Worm (Caenorhabditis elegans) whole organism, L2 larva: Measurements from ENCODE around the gene pac-1.
A peak's percentile ranks its signal among the peaks of the same experiment; 100 is the strongest.

Experiments
- C34F6.9 ChIP-seq: fragments of 150-350 bp; optimal IDR thresholded peaks from 2 replicates; lab custom pipeline; 2014; ENCODE audit warnings: missing biosample characterization, missing genetic modification characterization
- F13H6.1 ChIP-seq: sonication (generic microtip); optimal IDR thresholded peaks from 2 replicates; lab custom pipeline; 2016; ENCODE audit warnings: missing genetic modification characterization, missing compliant biosample characterization
- R02D3.7 ChIP-seq: fragments of 150-350 bp; optimal IDR thresholded peaks from 2 replicates; lab custom pipeline; 2014; ENCODE audit warnings: missing biosample characterization, missing genetic modification characterization
- Y55F3AM.14 ChIP-seq: fragments of 200-800 bp; sonication (Bioruptor generic); optimal IDR thresholded peaks from 2 replicates; lab custom pipeline; 2018; ENCODE audit warnings: mild to moderate bottlenecking, missing genetic modification characterization, missing compliant biosample characterization
- ZK546.5 ChIP-seq: sonication (generic microtip); optimal IDR thresholded peaks from 2 replicates; lab custom pipeline; 2017; ENCODE audit warnings: missing biosample characterization, missing genetic modification characterization
- alr-1 ChIP-seq: fragments of 150-350 bp; optimal IDR thresholded peaks from 2 replicates; lab custom pipeline; 2014; ENCODE audit warnings: missing biosample characterization, missing genetic modification characterization
- aly-2 ChIP-seq: fragments of 150-350 bp; optimal IDR thresholded peaks from 2 replicates; lab custom pipeline; 2014; ENCODE audit warnings: missing biosample characterization, missing genetic modification characterization
- ama-1 ChIP-seq: fragments of 150-350 bp; optimal IDR thresholded peaks from 2 replicates; lab custom pipeline; 2018; ENCODE audit warnings: inconsistent platforms
- blmp-1 ChIP-seq: sonication (generic microtip); optimal IDR thresholded peaks from 2 replicates; lab custom pipeline; 2017; ENCODE audit warnings: missing genetic modification characterization, mild to moderate bottlenecking, missing compliant biosample characterization, antibody characterized with exemption, moderate library complexity; ENCODE audit not compliant: insufficient read depth
- ceh-82 ChIP-seq: fragments of 150-350 bp; optimal IDR thresholded peaks from 2 replicates; lab custom pipeline; 2014; ENCODE audit warnings: missing biosample characterization, missing genetic modification characterization
- crh-2 ChIP-seq: sonication (generic microtip); optimal IDR thresholded peaks from 2 replicates; lab custom pipeline; 2017; ENCODE audit warnings: missing biosample characterization, missing genetic modification characterization
- dmd-4 ChIP-seq: sonication (generic microtip); optimal IDR thresholded peaks from 2 replicates; lab custom pipeline; 2017; ENCODE audit warnings: missing biosample characterization, missing genetic modification characterization
- egl-27 ChIP-seq: sonication (generic microtip); optimal IDR thresholded peaks from 3 replicates; lab custom pipeline; 2017; ENCODE audit warnings: missing biosample characterization, missing genetic modification reagents, missing genetic modification characterization
- elt-1 ChIP-seq: fragments of 150-350 bp; optimal IDR thresholded peaks from 2 replicates; lab custom pipeline; 2014; ENCODE audit warnings: missing biosample characterization, missing genetic modification characterization
- elt-3 ChIP-seq: sonication (generic microtip); optimal IDR thresholded peaks from 2 replicates; lab custom pipeline; 2017; ENCODE audit warnings: missing biosample characterization, missing genetic modification characterization
- fos-1 ChIP-seq: fragments of 150-350 bp; optimal IDR thresholded peaks from 2 replicates; lab custom pipeline; 2014; ENCODE audit warnings: missing biosample characterization, missing genetic modification characterization
- lin-11 ChIP-seq: fragments of 150-350 bp; sonication (generic microtip); optimal IDR thresholded peaks from 2 replicates; lab custom pipeline; 2014; ENCODE audit warnings: missing biosample characterization, missing genetic modification characterization, inconsistent platforms, mixed read lengths
- lin-13 ChIP-seq: fragments of 150-350 bp; optimal IDR thresholded peaks from 2 replicates; lab custom pipeline; 2014; ENCODE audit warnings: missing biosample characterization, missing genetic modification reagents, missing genetic modification characterization
- lin-39 ChIP-seq: fragments of 150-350 bp; optimal IDR thresholded peaks from 2 replicates; lab custom pipeline; 2014; ENCODE audit warnings: missing biosample characterization, missing genetic modification reagents, missing genetic modification characterization
- lsy-2 ChIP-seq, 2 experiments: fragments of 150-350 bp in 1 of 2; sonication (generic microtip) in 1 of 2; optimal IDR thresholded peaks; 2 replicates each; lab custom pipeline; 2014 to 2017; ENCODE audit warnings: missing biosample characterization in 2 of 2, missing genetic modification characterization in 2 of 2
- mab-5 ChIP-seq: fragments of 150-350 bp; optimal IDR thresholded peaks from 2 replicates; lab custom pipeline; 2014; ENCODE audit warnings: missing biosample characterization, missing genetic modification characterization
- mbf-1 ChIP-seq: sonication (generic microtip); optimal IDR thresholded peaks from 2 replicates; lab custom pipeline; 2017; ENCODE audit warnings: missing biosample characterization, missing genetic modification characterization
- mdl-1 ChIP-seq, 2 experiments: fragments of 150-350 bp in 1 of 2; sonication (generic microtip) in 1 of 2; optimal IDR thresholded peaks; 2 replicates each; lab custom pipeline; 2017; ENCODE audit warnings: missing biosample characterization in 2 of 2, missing genetic modification characterization in 2 of 2
- nhr-10 ChIP-seq: sonication (generic microtip); optimal IDR thresholded peaks from 2 replicates; lab custom pipeline; 2017; ENCODE audit warnings: missing biosample characterization, missing genetic modification characterization
- nhr-12 ChIP-seq: fragments of 150-350 bp; optimal IDR thresholded peaks from 2 replicates; lab custom pipeline; 2014; ENCODE audit warnings: missing biosample characterization, missing genetic modification characterization
- nhr-129 ChIP-seq: fragments of 150-350 bp; optimal IDR thresholded peaks from 2 replicates; lab custom pipeline; 2014; ENCODE audit warnings: missing biosample characterization, missing genetic modification characterization
- nhr-21 ChIP-seq: fragments of 150-350 bp; optimal IDR thresholded peaks from 2 replicates; lab custom pipeline; 2014; ENCODE audit warnings: missing biosample characterization, missing genetic modification characterization
- nhr-23 ChIP-seq: fragments of 150-350 bp; optimal IDR thresholded peaks from 2 replicates; lab custom pipeline; 2014; ENCODE audit warnings: missing biosample characterization, missing genetic modification reagents, missing genetic modification characterization
- nhr-237 ChIP-seq: fragments of 150-350 bp; optimal IDR thresholded peaks from 2 replicates; lab custom pipeline; 2014; ENCODE audit warnings: missing biosample characterization, missing genetic modification characterization
- nhr-25 ChIP-seq: fragments of 150-350 bp; sonication (generic microtip); optimal IDR thresholded peaks from 3 replicates; lab custom pipeline; 2014; ENCODE audit warnings: missing biosample characterization, missing genetic modification characterization
- nhr-6 ChIP-seq: fragments of 150-350 bp; optimal IDR thresholded peaks from 2 replicates; lab custom pipeline; 2014; ENCODE audit warnings: missing biosample characterization, missing genetic modification characterization
- peb-1 ChIP-seq: fragments of 150-350 bp; optimal IDR thresholded peaks from 2 replicates; lab custom pipeline; 2014; ENCODE audit warnings: missing biosample characterization, missing genetic modification characterization
- sem-4 ChIP-seq: fragments of 150-350 bp; optimal IDR thresholded peaks from 2 replicates; lab custom pipeline; 2014; ENCODE audit warnings: missing biosample characterization, missing genetic modification reagents, missing genetic modification characterization
- skn-1 ChIP-seq: sonication (generic microtip); optimal IDR thresholded peaks from 2 replicates; lab custom pipeline; 2017; ENCODE audit warnings: missing biosample characterization, missing genetic modification characterization
- sma-3 ChIP-seq: sonication (generic microtip); optimal IDR thresholded peaks from 2 replicates; lab custom pipeline; 2016; ENCODE audit warnings: missing genetic modification reagents, missing genetic modification characterization, missing compliant biosample characterization
- sma-9 ChIP-seq, 2 experiments: fragments of 150-350 bp in 1 of 2; sonication (generic microtip) in 1 of 2; optimal IDR thresholded peaks; 2 replicates each; lab custom pipeline; 2014 to 2016; ENCODE audit warnings: missing genetic modification characterization in 2 of 2, mild to moderate bottlenecking in 1 of 2, missing biosample characterization in 1 of 2, missing compliant biosample characterization in 1 of 2, missing genetic modification reagents in 1 of 2, moderate library complexity in 1 of 2
- snpc-4 ChIP-seq: fragments of 150-350 bp; optimal IDR thresholded peaks from 2 replicates; lab custom pipeline; 2014; ENCODE audit warnings: missing biosample characterization, missing genetic modification characterization
- unc-39 ChIP-seq: fragments of 150-350 bp; optimal IDR thresholded peaks from 2 replicates; lab custom pipeline; 2014; ENCODE audit warnings: missing biosample characterization, missing genetic modification characterization
- unc-55 ChIP-seq: fragments of 150-350 bp; sonication (generic microtip); optimal IDR thresholded peaks from 3 replicates; lab custom pipeline; 2014; ENCODE audit warnings: missing biosample characterization, missing genetic modification reagents, missing genetic modification characterization
- unc-62 ChIP-seq: fragments of 150-350 bp; optimal IDR thresholded peaks from 2 replicates; lab custom pipeline; 2014; ENCODE audit warnings: missing biosample characterization, missing genetic modification reagents, missing genetic modification characterization
- zag-1 ChIP-seq: fragments of 150-350 bp; optimal IDR thresholded peaks from 2 replicates; lab custom pipeline; 2014; ENCODE audit warnings: missing biosample characterization, missing genetic modification characterization
- ztf-1 ChIP-seq: fragments of 200-800 bp; sonication (Bioruptor generic); conservative IDR thresholded peaks from 2 replicates; pipeline ENCODE4 v1.3.6; 2022; ENCODE audit warnings: missing genetic modification characterization, missing compliant biosample characterization
- ztf-4 ChIP-seq: fragments of 150-350 bp; optimal IDR thresholded peaks from 2 replicates; lab custom pipeline; 2014; ENCODE audit warnings: missing biosample characterization, missing genetic modification characterization

The pac-1 gene

ce11 chrIII:8494708-8495107, at the start of gene pac-1:
pac-1 (plus strand) TSS chrIII:8495008.
- no peak for TF ChIP-seq lsy-2 (tag; optimal IDR thresholded peaks at IDR 0.05; lab: Kevin White, UChicago)
- no peak for TF ChIP-seq nhr-10 (tag; lab: Kevin White, UChicago)
- no peak for TF ChIP-seq nhr-237 (tag; lab: Kevin White, UChicago)
- no peak for TF ChIP-seq ama-1
- no peak for TF ChIP-seq ZK546.5 (tag; lab: Kevin White, UChicago)
- no peak for TF ChIP-seq nhr-21 (tag; lab: Kevin White, UChicago)
- no peak for TF ChIP-seq ztf-4 (tag; lab: Kevin White, UChicago)
- no peak for TF ChIP-seq unc-55 (GFP tag; lab: Kevin White, UChicago)
- no peak for TF ChIP-seq lin-13
- TF ChIP-seq peb-1 (tag; lab: Kevin White, UChicago), result no peak

ce11 chrIII:8446061-8446460, 48.7 kb upstream of the pac-1 start:
- TF ChIP-seq mbf-1 (tag; lab: Kevin White, UChicago) (no peak), mab-5 (tag; lab: Kevin White, UChicago) (no peak), aly-2 (no peak), nhr-12 (tag; lab: Kevin White, UChicago) (no peak), nhr-23 (tag; lab: Kevin White, UChicago) (no peak), nhr-237 (tag; lab: Kevin White, UChicago) (no peak), nhr-21 (tag; lab: Kevin White, UChicago) (no peak), lin-13 (no peak), snpc-4 (no peak), nhr-6 (tag; lab: Kevin White, UChicago) (no peak)
- TF ChIP-seq, all 48 proteins: peak for 0

- TF ChIP-seq ztf-4 (tag; lab: Kevin White, UChicago), result no peak
- TF ChIP-seq sma-9 (GFP tag; optimal IDR thresholded peaks at IDR 0.05; lab: Kevin White, UChicago), result no peak
- no peak for TF ChIP-seq sma-9 (tag; optimal IDR thresholded peaks at IDR 0.05; lab: Kevin White, UChicago)
- TF ChIP-seq lin-39 (tag; lab: Kevin White, UChicago), result no peak
- no peak for TF ChIP-seq nhr-10 (tag; lab: Kevin White, UChicago)
- no peak for TF ChIP-seq mab-5 (tag; lab: Kevin White, UChicago)
- no peak for TF ChIP-seq dmd-4 (tag; lab: Kevin White, UChicago)
- TF ChIP-seq aly-2, result no peak
- TF ChIP-seq skn-1 (tag; lab: Kevin White, UChicago), result no peak
- TF ChIP-seq unc-55 (GFP tag; lab: Kevin White, UChicago), result no peak
Measured at ce11 chrIII:8446534-8446933, 48.3 kb upstream of the pac-1 start, which contains the start of gene hsp-110. hsp-110 (minus strand) TSS chrIII:8446909.

- TF ChIP-seq R02D3.7 (peak; percentile 64), ztf-4 (tag; lab: Kevin White, UChicago) (peak; percentile 98), crh-2 (tag; lab: Kevin White, UChicago) (peak; percentile 99), fos-1 (peak; percentile 98), egl-27 (tag; lab: Kevin White, UChicago) (peak; percentile 90), unc-55 (GFP tag; lab: Kevin White, UChicago) (peak; percentile 99), F13H6.1 (tag; lab: Kevin White, UChicago) (peak; percentile 92), sma-3 (GFP tag; lab: Kevin White, UChicago) (peak; percentile 97), nhr-129 (tag; lab: Kevin White, UChicago) (peak; percentile 94), dmd-4 (tag; lab: Kevin White, UChicago) (no peak), elt-1 (tag; lab: Kevin White, UChicago) (no peak), elt-3 (tag; lab: Kevin White, UChicago) (no peak), lin-13 (peak; percentile 97), ama-1 (peak; percentile 96), nhr-21 (tag; lab: Kevin White, UChicago) (peak; percentile 95), mab-5 (tag; lab: Kevin White, UChicago) (peak; percentile 95), sem-4 (tag; lab: Kevin White, UChicago) (peak; percentile 97), unc-39 (tag; lab: Kevin White, UChicago) (no peak), snpc-4 (peak; percentile 90), alr-1 (tag; lab: Kevin White, UChicago) (no peak), mdl-1 (tag; optimal IDR thresholded peaks at IDR 0.05; lab: Kevin White, UChicago) (peak in 1 of 2 experiments; percentile 31), ztf-1 (GFP tag; lab: Robert Waterston, UW) (no peak), C34F6.9 (peak; percentile 99), nhr-25 (tag; lab: Kevin White, UChicago) (peak; percentile 97), nhr-12 (tag; lab: Kevin White, UChicago) (peak; percentile 6), ZK546.5 (tag; lab: Kevin White, UChicago) (peak; percentile 69), mbf-1 (tag; lab: Kevin White, UChicago) (no peak), nhr-6 (tag; lab: Kevin White, UChicago) (peak; percentile 97), lin-11 (peak; percentile 63), unc-62 (GFP tag; lab: Kevin White, UChicago) (peak; percentile 66), Y55F3AM.14 (peak; percentile 58), ceh-82 (tag; lab: Kevin White, UChicago) (peak; percentile 83), blmp-1 (tag; lab: Kevin White, UChicago) (peak; percentile 89), skn-1 (tag; lab: Kevin White, UChicago) (peak; percentile 99), zag-1 (tag; lab: Kevin White, UChicago) (peak; percentile 88), lsy-2 (tag; optimal IDR thresholded peaks at IDR 0.05; lab: Kevin White, UChicago) (peak; percentile 93 to 97), peb-1 (tag; lab: Kevin White, UChicago) (no peak), nhr-10 (tag; lab: Kevin White, UChicago) (peak; percentile 85), nhr-237 (tag; lab: Kevin White, UChicago) (peak; percentile 72)
Measured at ce11 chrIII:8446940-8447403, 47.8 kb upstream of the pac-1 start, which contains the start of gene rpn-3. rpn-3 (plus strand) TSS chrIII:8447353.
